Fruit fly (Drosophila melanogaster): ENCODE data around the gene AIF.

dm6 chr2L:2173191-2173590 is 21.6 kb downstream of the AIF start:
- TF ChIP-seq ttk (optimal IDR thresholded peaks at IDR 0.05) (no peak), psq (optimal IDR thresholded peaks at IDR 0.05) (no peak), Sin3A (optimal IDR thresholded peaks at IDR 0.05) (no peak), insv (optimal IDR thresholded peaks at IDR 0.05) (no peak)

Data from Kc167 (cell line).